Fruit fly (Drosophila melanogaster) whole organism, pupa: Measurements from ENCODE around the gene sun.
A peak's percentile ranks its signal among the peaks of the same experiment; 100 is the strongest.

Source experiments
- CG10348 ChIP-seq: fragments of 200-800 bp; sonication (Bioruptor generic); IDR thresholded peaks from 2 replicates; pipeline ENCODE4 v1.3.6; 2022; ENCODE audit warnings: missing biosample characterization, missing genetic modification characterization
- CG15710 ChIP-seq: fragments of 200-800 bp; sonication (Bioruptor generic); optimal IDR thresholded peaks from 2 replicates; lab custom pipeline; 2018; ENCODE audit warnings: missing biosample characterization, mild to moderate bottlenecking, missing genetic modification characterization, moderate library complexity
- CG34367 ChIP-seq: fragments of 200-800 bp; sonication (Bioruptor generic); optimal IDR thresholded peaks from 2 replicates; lab custom pipeline; 2018; ENCODE audit warnings: missing biosample characterization, mild to moderate bottlenecking, missing genetic modification characterization
- CG4496 ChIP-seq: fragments of 200-800 bp; sonication (Bioruptor generic); IDR thresholded peaks from 3 replicates; pipeline ENCODE4 v1.3.6; 2022; ENCODE audit warnings: missing biosample characterization, missing genetic modification characterization
- CG8159 ChIP-seq: fragments of 200-800 bp; sonication (Bioruptor generic); optimal IDR thresholded peaks from 3 replicates; lab custom pipeline; 2018; ENCODE audit warnings: missing biosample characterization, mild to moderate bottlenecking, missing genetic modification characterization, moderate library complexity
- CG9948 ChIP-seq: fragments of 200-800 bp; sonication (Bioruptor generic); optimal IDR thresholded peaks from 2 replicates; lab custom pipeline; 2018; ENCODE audit warnings: missing biosample characterization, mild to moderate bottlenecking, missing genetic modification characterization, moderate library complexity
- EcR ChIP-seq: fragments of 200-800 bp; sonication (Bioruptor generic); optimal IDR thresholded peaks from 3 replicates; lab custom pipeline; 2019; ENCODE audit warnings: missing biosample characterization, missing genetic modification characterization, mild to moderate bottlenecking, moderate library complexity, missing genetic modification reagents
- Ets98B ChIP-seq: fragments of 200-800 bp; sonication (Bioruptor generic); IDR thresholded peaks from 2 replicates; pipeline ENCODE4 v1.3.6; 2022; ENCODE audit warnings: missing biosample characterization, missing genetic modification characterization
- Pif1A ChIP-seq: fragments of 200-800 bp; sonication (Bioruptor generic); optimal IDR thresholded peaks from 3 replicates; lab custom pipeline; 2016; ENCODE audit warnings: missing biosample characterization, missing genetic modification characterization
- fd96Ca ChIP-seq: fragments of 200-800 bp; sonication (Bioruptor generic); IDR thresholded peaks from 3 replicates; pipeline ENCODE4 v1.3.6; 2022; ENCODE audit warnings: missing biosample characterization, missing genetic modification characterization

dm6 chrX:15886411-15887246, 37.6 kb upstream of the sun start:
- TF ChIP-seq CG9948 (tag; lab: Kevin White, UChicago) (peak; percentile 79), CG4496 (GFP tag; lab: Robert Waterston, UW) (peak; percentile 94), CG15710 (peak; percentile 91), EcR (peak; percentile 65), CG8159 (tag; lab: Kevin White, UChicago) (peak; percentile 86), fd96Ca (GFP tag; lab: Robert Waterston, UW) (peak; percentile 91), CG34367 (peak; percentile 94), CG10348 (GFP tag; lab: Robert Waterston, UW) (no peak), Ets98B (peak; percentile 94), Pif1A (GFP tag; lab: Kevin White, UChicago) (peak; percentile 94)
